Worm (Caenorhabditis elegans): ENCODE data around the gene kvs-4.
A peak's percentile ranks its signal among the peaks of the same experiment; 100 is the strongest.

The kvs-4 gene

DNA sequence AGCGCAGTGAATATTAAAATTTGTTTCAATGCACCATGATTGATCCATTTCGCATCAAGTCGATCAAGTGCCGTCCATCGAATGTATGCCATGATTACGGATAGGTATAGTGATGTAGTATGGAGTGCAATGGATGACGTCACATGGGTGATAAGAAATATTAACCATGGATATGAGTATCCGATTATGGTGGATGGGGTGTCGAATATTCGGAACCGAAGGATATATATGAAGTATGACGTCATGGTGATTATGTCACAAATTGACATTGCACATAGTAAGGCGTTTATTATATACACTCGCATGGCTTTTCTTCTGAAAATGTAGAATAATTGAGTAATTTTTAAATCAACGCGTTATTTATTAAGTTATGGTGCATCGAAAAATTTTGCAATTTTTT lies 18.3 kb upstream of the kvs-4 start:
- no peak for TF ChIP-seq F49E8.2 (tag; optimal IDR thresholded peaks at IDR 0.05; ENCODE audit: insufficient read depth)
- TF ChIP-seq lsy-27 (tag; optimal IDR thresholded peaks at IDR 0.05; ENCODE audit: borderline replicate concordance, insufficient read depth) = no peak
- no peak for TF ChIP-seq madf-8 (GFP tag; conservative IDR thresholded peaks at IDR 0.05)
- TF ChIP-seq die-1 (tag; optimal IDR thresholded peaks at IDR 0.05) = no peak
- no peak for TF ChIP-seq mxl-1 (tag; optimal IDR thresholded peaks at IDR 0.05)
- TF ChIP-seq F55B11.4 (tag; optimal IDR thresholded peaks at IDR 0.05; ENCODE audit: borderline replicate concordance, insufficient read depth) = no peak
- TF ChIP-seq C06A6.2 (GFP tag; conservative IDR thresholded peaks at IDR 0.05) = no peak
- TF ChIP-seq F23B12.7 (tag; optimal IDR thresholded peaks at IDR 0.05; ENCODE audit: insufficient read depth) = no peak
- TF ChIP-seq lir-1 (GFP tag; conservative IDR thresholded peaks at IDR 0.05) = no peak
- no peak for TF ChIP-seq lin-40 (tag; optimal IDR thresholded peaks at IDR 0.05)
- no peak for TF ChIP-seq akir-1 (GFP tag; optimal IDR thresholded peaks at IDR 0.05)
- TF ChIP-seq athp-1 (tag; optimal IDR thresholded peaks at IDR 0.05) = no peak

- TF ChIP-seq him-1 (tag; optimal IDR thresholded peaks at IDR 0.05) (no peak), chd-7 (tag; optimal IDR thresholded peaks at IDR 0.05) (no peak), ccch-3 (GFP tag; optimal IDR thresholded peaks at IDR 0.05) (no peak), zfh-2 (GFP tag; conservative IDR thresholded peaks at IDR 0.05) (no peak), lin-35 (GFP tag; optimal IDR thresholded peaks at IDR 0.05) (no peak), hlh-26 (GFP tag; conservative IDR thresholded peaks at IDR 0.05) (no peak), F49E8.2 (tag; optimal IDR thresholded peaks at IDR 0.05; ENCODE audit: insufficient read depth) (no peak), F52B5.7 (tag; optimal IDR thresholded peaks at IDR 0.05) (no peak), ztf-28 (GFP tag; IDR thresholded peaks at IDR 0.05) (no peak), pha-4 (tag; optimal IDR thresholded peaks at IDR 0.05) (no peak), let-526 (GFP tag; IDR thresholded peaks at IDR 0.05) (no peak)
Observed at ce11 chrIII:10995156-10995555, 17.2 kb upstream of the kvs-4 start, which contains the start of gene dmsr-5. Gene dmsr-5, minus strand, starts transcription at chrIII:10995256.

DNA sequence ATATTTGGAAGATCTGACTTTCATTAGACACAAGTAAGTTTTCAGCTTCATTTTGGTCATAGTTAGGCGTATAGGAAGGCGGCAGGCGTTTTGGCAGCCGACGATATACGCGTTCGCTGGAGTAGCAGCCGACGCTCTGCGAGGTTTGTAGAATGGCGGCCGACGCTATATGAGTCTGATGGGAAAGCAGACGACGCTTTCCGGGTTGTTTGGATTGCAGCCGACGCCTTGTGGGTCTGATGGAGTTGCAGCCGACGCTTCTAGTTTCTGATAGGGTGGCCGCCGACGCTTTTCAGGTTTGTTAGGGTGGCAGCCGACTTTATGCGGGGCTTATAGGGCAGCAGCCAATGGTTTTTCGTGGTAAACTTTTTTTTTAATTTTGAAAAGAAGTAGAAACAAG lies 9.6 kb upstream of the kvs-4 start:
- TF ChIP-seq zfh-2 (GFP tag; conservative IDR thresholded peaks at IDR 0.05) (peak; percentile 47; the same call in 1 of the 2 replicates), ceh-40 (GFP tag; IDR thresholded peaks at IDR 0.05) (no peak), snpc-4 (GFP tag; optimal IDR thresholded peaks at IDR 0.05) (no peak), snpc-4 (tag; optimal IDR thresholded peaks at IDR 0.05) (peak in 1 of 4 experiments; percentile 52)

DNA sequence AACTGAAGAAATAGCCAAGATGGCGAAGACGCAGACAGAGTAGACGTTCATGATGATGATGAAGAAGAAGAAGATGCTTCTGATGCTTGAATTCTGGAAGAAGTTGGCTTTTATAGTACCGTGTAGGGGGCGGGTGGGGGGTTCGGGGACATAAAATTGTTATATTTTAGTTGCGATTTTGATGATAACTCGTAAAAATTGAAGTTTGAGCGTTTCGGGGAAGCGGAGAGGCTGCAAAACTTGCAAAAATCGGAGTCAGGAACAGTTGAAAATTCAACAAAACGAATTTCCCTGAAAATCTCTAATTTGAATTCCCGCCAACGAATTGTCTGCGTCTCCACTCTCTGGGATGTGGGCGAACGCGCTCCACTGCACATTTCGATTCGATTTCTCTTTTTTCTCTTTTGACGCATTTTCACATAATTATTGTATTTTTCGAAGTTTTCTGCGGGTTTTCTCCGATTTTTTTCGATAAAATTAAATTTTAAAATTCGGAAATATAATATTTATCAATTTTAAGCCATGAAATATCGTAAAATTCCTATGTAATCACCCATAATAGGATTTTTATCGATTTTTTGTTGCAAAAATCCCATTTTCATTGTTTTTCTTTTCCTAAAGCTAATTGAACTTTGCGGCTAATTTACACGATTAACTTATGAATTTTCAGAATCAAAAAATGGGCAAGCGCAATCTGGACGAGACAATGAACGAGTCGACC lies 4.7 kb upstream of the kvs-4 start, which contains the start of the genes fipr-17 and Y48A6B.3:
fipr-17 (minus strand) TSS at position 51 of the 721 bp plus-strand sequence.
Y48A6B.3 (plus strand) TSS at position 671 of the 721 bp plus-strand sequence.
- TF ChIP-seq lsy-27 (tag; optimal IDR thresholded peaks at IDR 0.05; ENCODE audit: borderline replicate concordance, insufficient read depth) (no peak), fkh-3 (tag; optimal IDR thresholded peaks at IDR 0.05) (no peak), dpl-1 (GFP tag; optimal IDR thresholded peaks at IDR 0.05) (peak; percentile 91), ztf-28 (GFP tag; IDR thresholded peaks at IDR 0.05) (0 out of 2 replicates have a peak, but pooled peaks have one; percentile 43), cebp-2 (GFP tag; IDR thresholded peaks at IDR 0.05) (no peak), ceh-100 (GFP tag; IDR thresholded peaks at IDR 0.05) (peak; percentile 82), snpc-3.4 (tag; optimal IDR thresholded peaks at IDR 0.05) (peak; percentile 69), B0019.2 (GFP tag; conservative IDR thresholded peaks at IDR 0.05) (peak; percentile 78), Y56A3A.18 (GFP tag; IDR thresholded peaks at IDR 0.05) (no peak), attf-5 (GFP tag; optimal IDR thresholded peaks at IDR 0.05) (peak; percentile 88), hsf-1 (GFP tag; IDR thresholded peaks at IDR 0.05) (peak; percentile 65; the same call in 1 of the 2 replicates), ztf-6 (GFP tag; IDR thresholded peaks at IDR 0.05) (no peak), Y53G8AR.9 (GFP tag; conservative IDR thresholded peaks at IDR 0.05) (peak; percentile 50; the same call in 1 of the 2 replicates), somi-1 (GFP tag; optimal IDR thresholded peaks at IDR 0.05) (no peak), snpc-1.3 (tag; optimal IDR thresholded peaks at IDR 0.05; ENCODE audit: insufficient read depth) (peak; percentile 23), zfh-2 (GFP tag; conservative IDR thresholded peaks at IDR 0.05) (no peak), F39B2.1 (GFP tag; IDR thresholded peaks at IDR 0.05) (no peak), efl-1 (GFP tag; optimal IDR thresholded peaks at IDR 0.05) (peak; percentile 96), lin-35 (GFP tag; optimal IDR thresholded peaks at IDR 0.05) (peak; percentile 37 to 96 (median 70)), D2030.7 (GFP tag; IDR thresholded peaks at IDR 0.05) (peak; percentile 87), athp-1 (tag; optimal IDR thresholded peaks at IDR 0.05) (peak; percentile 21)
